Worm (Caenorhabditis elegans) whole organism, early embryonic: Measurements from ENCODE around the gene T25B9.8.

Experiments used
- aly-1 ChIP-seq: sonication (generic microtip); optimal IDR thresholded peaks from 2 replicates; lab custom pipeline; 2016; ENCODE audit warnings: missing genetic modification characterization, missing compliant biosample characterization
- flt-1 ChIP-seq: fragments of 200-800 bp; sonication (Bioruptor generic); IDR thresholded peaks from 2 replicates; pipeline ENCODE4 v1.3.6; 2022; ENCODE audit warnings: missing genetic modification characterization, missing compliant biosample characterization
- hmg-4 ChIP-seq: fragments of 200-800 bp; sonication (Bioruptor generic); optimal IDR thresholded peaks from 2 replicates; lab custom pipeline; 2018; ENCODE audit warnings: mild to moderate bottlenecking, missing genetic modification characterization, missing compliant biosample characterization
- scrt-1 ChIP-seq: fragments of 200-800 bp; sonication (Bioruptor generic); IDR thresholded peaks from 2 replicates; pipeline ENCODE4 v1.3.6; 2022; ENCODE audit warnings: missing genetic modification characterization, missing compliant biosample characterization

- TF ChIP-seq flt-1 (no peak), scrt-1 (GFP tag; lab: Robert Waterston, UW) (no peak), aly-1 (tag; lab: Kevin White, UChicago) (no peak), hmg-4 (no peak)
Observed at ce11 chrIV:10812099-10812498, 44.1 kb upstream of the T25B9.8 start, which contains the start of gene miz-1.
